Worm (Caenorhabditis elegans): ENCODE data around the gene C06G4.4.

C06G4.4 gene

DNA sequence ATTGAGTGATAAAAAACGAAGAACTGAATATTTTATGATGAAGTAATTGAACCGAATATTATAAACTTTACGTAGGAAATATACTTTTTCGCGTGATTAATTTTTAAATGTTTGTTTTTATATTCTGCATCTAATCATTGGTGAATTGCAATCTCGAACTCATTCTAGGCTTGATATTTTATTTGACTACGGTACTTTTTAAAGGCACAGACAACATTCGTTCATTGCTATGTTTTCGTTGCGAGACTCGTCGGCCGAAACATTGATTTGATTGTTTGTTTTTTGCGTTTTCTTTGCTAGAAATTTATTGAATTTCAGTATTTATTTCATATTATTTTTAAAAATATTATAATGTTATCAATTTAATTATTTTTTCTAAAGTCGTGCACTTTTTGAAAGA is at the start of gene C06G4.4:
Gene C06G4.4 (minus strand): TSS at position 36 of the 400 bp plus-strand sequence.
- no peak for TF ChIP-seq daf-8 (GFP tag; IDR thresholded peaks at IDR 0.05)
- no peak for TF ChIP-seq unc-39 (tag; optimal IDR thresholded peaks at IDR 0.05)
- no peak for TF ChIP-seq ZK546.5 (tag; optimal IDR thresholded peaks at IDR 0.05)
- no peak for TF ChIP-seq egl-43 (GFP tag; IDR thresholded peaks at IDR 0.05)
- TF ChIP-seq gei-8 (GFP tag; optimal IDR thresholded peaks at IDR 0.05) = no peak
- no peak for TF ChIP-seq unc-130 (GFP tag; optimal IDR thresholded peaks at IDR 0.05)
- TF ChIP-seq mdt-29 (GFP tag; IDR thresholded peaks at IDR 0.05) = no peak
- no peak for TF ChIP-seq rbr-2 (tag; optimal IDR thresholded peaks at IDR 0.05)
- no peak for TF ChIP-seq ceh-28 (tag; optimal IDR thresholded peaks at IDR 0.05)
- TF ChIP-seq nhr-237 (tag; optimal IDR thresholded peaks at IDR 0.05) = no peak
- no peak for TF ChIP-seq snpc-1.2 (GFP tag; IDR thresholded peaks at IDR 0.05)
- no peak for TF ChIP-seq lin-1 (GFP tag; IDR thresholded peaks at IDR 0.05)
- TF ChIP-seq attf-4 (tag; optimal IDR thresholded peaks at IDR 0.05) = no peak
- no peak for TF ChIP-seq spr-1 (tag; optimal IDR thresholded peaks at IDR 0.05)
- no peak for TF ChIP-seq lin-38 (GFP tag; IDR thresholded peaks at IDR 0.05)
- no peak for TF ChIP-seq zag-1 (tag; optimal IDR thresholded peaks at IDR 0.05)
- no peak for TF ChIP-seq lir-3 (tag; optimal IDR thresholded peaks at IDR 0.05)
- TF ChIP-seq madf-9 (GFP tag; conservative IDR thresholded peaks at IDR 0.05) = no peak
- no peak for TF ChIP-seq dmd-9 (GFP tag; IDR thresholded peaks at IDR 0.05)
- no peak for TF ChIP-seq mdl-1 (tag; optimal IDR thresholded peaks at IDR 0.05)

- no peak for TF ChIP-seq arid-1 (GFP tag; conservative IDR thresholded peaks at IDR 0.05)
- TF ChIP-seq hlh-11 (tag; optimal IDR thresholded peaks at IDR 0.05) = no peak
- no peak for TF ChIP-seq mdl-1 (tag; optimal IDR thresholded peaks at IDR 0.05)
- TF ChIP-seq set-16 (GFP tag; IDR thresholded peaks at IDR 0.05) = no peak
- no peak for TF ChIP-seq lsy-2 (tag; optimal IDR thresholded peaks at IDR 0.05)
- no peak for TF ChIP-seq tag-97 (GFP tag; IDR thresholded peaks at IDR 0.05)
- peak; percentile 46 for TF ChIP-seq aha-1 (tag)
- no peak for TF ChIP-seq egl-43 (GFP tag; IDR thresholded peaks at IDR 0.05)
- no peak for TF ChIP-seq lin-1 (GFP tag; IDR thresholded peaks at IDR 0.05)
- TF ChIP-seq unc-62 (GFP tag; optimal IDR thresholded peaks at IDR 0.05 in 1 of 2) = peak in 1 of 2 experiments; percentile 95
- TF ChIP-seq unc-62 (tag; optimal IDR thresholded peaks at IDR 0.05) = no peak
These were observed 44.5 kb upstream of the C06G4.4 start, which contains the start of gene F44B9.2 for ce11 chrIII:8022077-8022476. TSS of gene F44B9.2 (plus strand) at chrIII:8022463.

DNA sequence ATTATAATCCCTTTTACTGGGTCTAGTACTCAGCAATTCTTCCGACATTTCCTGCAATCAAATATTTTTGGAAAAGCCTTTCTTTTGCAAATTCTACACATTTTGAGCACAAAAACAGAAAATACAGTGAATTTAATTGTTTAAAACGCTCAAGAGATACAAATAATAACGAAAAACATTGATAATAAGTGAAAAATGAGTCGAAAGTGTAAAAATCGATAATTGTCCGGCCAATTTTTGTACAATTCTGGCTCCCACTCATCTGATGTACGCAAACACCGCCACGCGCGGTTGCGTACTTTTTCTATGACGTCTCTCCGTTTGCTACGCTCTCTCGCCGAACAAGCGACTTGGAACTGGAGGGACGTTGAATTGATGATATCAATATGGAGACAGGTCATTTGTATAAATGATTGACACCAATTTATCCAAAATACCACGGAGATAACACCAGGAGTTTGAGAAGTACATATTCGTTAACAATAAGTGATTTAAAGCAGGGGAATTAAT is 43.3 kb upstream of the C06G4.4 start, which contains the start of gene lin-36:
Gene lin-36 (minus strand): TSS at position 51 of the 510 bp plus-strand sequence.
- peak; percentile 70 for TF ChIP-seq hmg-1.1 (GFP tag; IDR thresholded peaks at IDR 0.05)
- no peak for TF ChIP-seq R02D3.7 (tag; optimal IDR thresholded peaks at IDR 0.05)
- no peak for TF ChIP-seq duxl-1 (tag; optimal IDR thresholded peaks at IDR 0.05; ENCODE audit: poor library complexity)
- 0 out of 2 replicates have a peak, but pooled peaks have one; percentile 25 for TF ChIP-seq vab-7 (GFP tag; IDR thresholded peaks at IDR 0.05)
- peak in 1 of 2 experiments; percentile 90 for TF ChIP-seq lsy-2 (tag; optimal IDR thresholded peaks at IDR 0.05)
- peak; percentile 57 for TF ChIP-seq rbr-2 (tag; optimal IDR thresholded peaks at IDR 0.05)
- no peak for TF ChIP-seq nhr-11 (tag; optimal IDR thresholded peaks at IDR 0.05)
- TF ChIP-seq mxl-3 (GFP tag; optimal IDR thresholded peaks at IDR 0.05) = peak; percentile 62
- TF ChIP-seq nhr-42 (GFP tag; IDR thresholded peaks at IDR 0.05) = 0 out of 2 replicates have a peak, but pooled peaks have one; percentile 20
- peak; percentile 78 for TF ChIP-seq hlh-30 (tag; optimal IDR thresholded peaks at IDR 0.05; ENCODE audit: insufficient read depth)
- peak; percentile 89 for TF ChIP-seq dpl-1 (GFP tag; optimal IDR thresholded peaks at IDR 0.05)
- TF ChIP-seq fos-1 (tag; optimal IDR thresholded peaks at IDR 0.05) = no peak
- TF ChIP-seq Y48G9A.11 (GFP tag; IDR thresholded peaks at IDR 0.05) = no peak
- TF ChIP-seq F37D6.2 (tag; optimal IDR thresholded peaks at IDR 0.05) = peak; percentile 24
- TF ChIP-seq gei-8 (GFP tag; optimal IDR thresholded peaks at IDR 0.05) = no peak
- TF ChIP-seq nhr-77 (tag; optimal IDR thresholded peaks at IDR 0.05) = peak; percentile 17
- peak; percentile 91 for TF ChIP-seq mes-2 (tag; optimal IDR thresholded peaks at IDR 0.05; ENCODE audit: poor library complexity, severe bottlenecking)
- TF ChIP-seq nhr-102 (tag; optimal IDR thresholded peaks at IDR 0.05) = no peak
- no peak for TF ChIP-seq pha-4 (GFP tag; IDR thresholded peaks at IDR 0.05)
- TF ChIP-seq pha-4 (tag; optimal IDR thresholded peaks at IDR 0.05) = peak; percentile 74
- TF ChIP-seq madf-9 (GFP tag; conservative IDR thresholded peaks at IDR 0.05) = 0 out of 2 replicates have a peak, but pooled peaks have one; percentile 21
- no peak for TF ChIP-seq daf-16 (GFP tag; optimal IDR thresholded peaks at IDR 0.05)
- TF ChIP-seq daf-16 (tag; optimal IDR thresholded peaks at IDR 0.05) = peak; percentile 51
- TF ChIP-seq F10B5.3 (tag; optimal IDR thresholded peaks at IDR 0.05) = no peak
- TF ChIP-seq ceh-32 (tag; optimal IDR thresholded peaks at IDR 0.05; ENCODE audit: poor library complexity) = no peak
- TF ChIP-seq hlh-11 (tag; optimal IDR thresholded peaks at IDR 0.05) = peak; percentile 91

Measured in whole organism, L4 larva.